Fruit fly (Drosophila melanogaster): ENCODE measurements around the gene CG14658.

- TF ChIP-seq CG5204 (GFP tag; optimal IDR thresholded peaks at IDR 0.05), result no peak
- no peak for TF ChIP-seq CG1620 (GFP tag; optimal IDR thresholded peaks at IDR 0.05)
- TF ChIP-seq bab1 (GFP tag; optimal IDR thresholded peaks at IDR 0.05), result no peak
- TF ChIP-seq kay (GFP tag; ENCODE audit: borderline replicate concordance), result no peak
- TF ChIP-seq tj (GFP tag; optimal IDR thresholded peaks at IDR 0.05), result no peak
- no peak for TF ChIP-seq CG7045 (GFP tag; optimal IDR thresholded peaks at IDR 0.05)
- no peak for TF ChIP-seq cic (GFP tag; optimal IDR thresholded peaks at IDR 0.05)
- TF ChIP-seq Clk (GFP tag; optimal IDR thresholded peaks at IDR 0.05), result no peak
- no peak for TF ChIP-seq Hr96 (GFP tag; optimal IDR thresholded peaks at IDR 0.05)
- no peak for TF ChIP-seq pad (GFP tag; optimal IDR thresholded peaks at IDR 0.05)
- no peak for TF ChIP-seq CG7101 (tag; optimal IDR thresholded peaks at IDR 0.05)
Observed at dm6 chr3R:4845353-4845752, 15.0 kb upstream of the CG14658 start.

Measured in whole organism, adult.